Fruit fly (Drosophila melanogaster) whole organism, embryonic: Measurements from ENCODE around the gene CG42488.

Source experiments
- Antp ChIP-seq: fragments of 200-800 bp; sonication (Bioruptor generic); optimal IDR thresholded peaks from 3 replicates; lab custom pipeline; 2016; ENCODE audit warnings: missing biosample characterization, missing genetic modification characterization
- CG10366 ChIP-seq: fragments of 200-800 bp; sonication (Bioruptor generic); IDR thresholded peaks from 2 replicates; pipeline ENCODE4 v1.3.6; 2022; ENCODE audit warnings: missing biosample characterization, missing genetic modification characterization
- CG10565 ChIP-seq: fragments of 200-800 bp; sonication (Bioruptor generic); optimal IDR thresholded peaks from 3 replicates; lab custom pipeline; 2016; ENCODE audit warnings: missing biosample characterization, mild to moderate bottlenecking, missing genetic modification characterization
- CG11398 ChIP-seq: fragments of 200-800 bp; sonication (Bioruptor generic); optimal IDR thresholded peaks from 2 replicates; lab custom pipeline; 2016; ENCODE audit warnings: missing biosample characterization, missing genetic modification characterization
- CG12299 ChIP-seq: fragments of 200-800 bp; sonication (Bioruptor generic); optimal IDR thresholded peaks from 2 replicates; lab custom pipeline; 2018; ENCODE audit warnings: missing biosample characterization, mild to moderate bottlenecking, missing genetic modification characterization
- CG12769 ChIP-seq: fragments of 200-800 bp; sonication (Bioruptor generic); optimal IDR thresholded peaks from 2 replicates; lab custom pipeline; 2019; ENCODE audit warnings: missing biosample characterization, mild to moderate bottlenecking, missing genetic modification characterization, moderate library complexity
- CG14014 ChIP-seq: fragments of 200-800 bp; sonication (Bioruptor generic); IDR thresholded peaks from 2 replicates; pipeline ENCODE4 v1.3.6; 2022; ENCODE audit warnings: missing biosample characterization, missing genetic modification characterization
- CG17359 ChIP-seq: fragments of 200-800 bp; sonication (Bioruptor generic); optimal IDR thresholded peaks from 3 replicates; lab custom pipeline; 2018; ENCODE audit warnings: missing biosample characterization, mild to moderate bottlenecking, missing genetic modification characterization, moderate library complexity
- CG17385 ChIP-seq: fragments of 200-800 bp; sonication (Bioruptor generic); optimal IDR thresholded peaks from 3 replicates; lab custom pipeline; 2018; ENCODE audit warnings: missing biosample characterization, mild to moderate bottlenecking, missing genetic modification characterization
- CG18011 ChIP-seq: fragments of 200-800 bp; sonication (Bioruptor generic); optimal IDR thresholded peaks from 2 replicates; lab custom pipeline; 2017; ENCODE audit warnings: missing biosample characterization, missing genetic modification characterization, mild to moderate bottlenecking, moderate library complexity, missing genotype
- CG18599 ChIP-seq: fragments of 200-800 bp; sonication (Bioruptor generic); optimal IDR thresholded peaks from 3 replicates; lab custom pipeline; 2017; ENCODE audit warnings: missing biosample characterization, missing genetic modification characterization, mild to moderate bottlenecking, moderate library complexity, missing genetic modification reagents
- CG2199 ChIP-seq: fragments of 200-800 bp; sonication (Bioruptor generic); IDR thresholded peaks from 3 replicates; pipeline ENCODE4 v1.3.6; 2022; ENCODE audit warnings: missing biosample characterization, missing genetic modification characterization
- CG2875 ChIP-seq: fragments of 200-800 bp; sonication (Bioruptor generic); optimal IDR thresholded peaks from 2 replicates; lab custom pipeline; 2017; ENCODE audit warnings: missing biosample characterization, mild to moderate bottlenecking, missing genetic modification characterization, missing genetic modification reagents
- CG30431 ChIP-seq: fragments of 200-800 bp; sonication (Bioruptor generic); optimal IDR thresholded peaks from 2 replicates; lab custom pipeline; 2017; ENCODE audit warnings: missing biosample characterization, missing genetic modification characterization
- CG34376 ChIP-seq: fragments of 200-800 bp; sonication (Bioruptor generic); optimal IDR thresholded peaks from 2 replicates; lab custom pipeline; 2018; ENCODE audit warnings: missing biosample characterization, mild to moderate bottlenecking, missing genetic modification characterization
- CG4282 ChIP-seq: fragments of 200-800 bp; sonication (Bioruptor generic); optimal IDR thresholded peaks from 2 replicates; lab custom pipeline; 2016; ENCODE audit warnings: missing biosample characterization, missing genetic modification characterization
- CG6654 ChIP-seq: fragments of 200-800 bp; sonication (Bioruptor generic); optimal IDR thresholded peaks from 2 replicates; lab custom pipeline; 2017; ENCODE audit warnings: missing biosample characterization, mild to moderate bottlenecking, missing genetic modification characterization
- CG8089 ChIP-seq: fragments of 200-800 bp; sonication (Bioruptor generic); optimal IDR thresholded peaks from 3 replicates; lab custom pipeline; 2016; ENCODE audit warnings: missing biosample characterization, missing genetic modification characterization
- Chrac-16 ChIP-seq: fragments of 200-800 bp; sonication (Bioruptor generic); optimal IDR thresholded peaks from 3 replicates; lab custom pipeline; 2016; ENCODE audit warnings: missing biosample characterization, missing genetic modification characterization
- D19B ChIP-seq: fragments of 200-800 bp; sonication (Bioruptor generic); optimal IDR thresholded peaks from 2 replicates; lab custom pipeline; 2017; ENCODE audit warnings: missing biosample characterization, mild to moderate bottlenecking, missing genetic modification characterization
- Dek ChIP-seq: fragments of 200-800 bp; sonication (Bioruptor generic); optimal IDR thresholded peaks from 3 replicates; lab custom pipeline; 2019; ENCODE audit warnings: missing biosample characterization, mild to moderate bottlenecking, missing genetic modification characterization, moderate library complexity
- ERR ChIP-seq: fragments of 200-800 bp; sonication (Bioruptor generic); optimal IDR thresholded peaks from 2 replicates; lab custom pipeline; 2016; ENCODE audit warnings: missing biosample characterization, missing genetic modification characterization
- H15 ChIP-seq: fragments of 200-800 bp; sonication (Bioruptor generic); IDR thresholded peaks from 3 replicates; pipeline ENCODE4 v1.3.6; 2022; ENCODE audit warnings: missing biosample characterization, missing genetic modification characterization
- HLH4C ChIP-seq: fragments of 200-800 bp; sonication (Bioruptor generic); IDR thresholded peaks from 3 replicates; pipeline ENCODE4 v1.3.6; 2022; ENCODE audit warnings: missing biosample characterization, missing genetic modification characterization; ENCODE audit not compliant: partially characterized antibody
- Hr51 ChIP-seq, 2 experiments: fragments of 200-800 bp; sonication (Bioruptor generic); optimal IDR thresholded peaks; 2 replicates in 1 of 2; 3 replicates in 1 of 2; lab custom pipeline; 2016 to 2018; ENCODE audit warnings: missing biosample characterization in 2 of 2, missing genetic modification characterization in 2 of 2, mild to moderate bottlenecking in 1 of 2, moderate library complexity in 1 of 2
- Optix ChIP-seq: fragments of 200-800 bp; sonication (Bioruptor generic); IDR thresholded peaks from 3 replicates; pipeline ENCODE4 v1.3.6; 2022; ENCODE audit warnings: missing biosample characterization, missing genetic modification characterization
- Poxn ChIP-seq: fragments of 200-800 bp; sonication (Bioruptor generic); IDR thresholded peaks from 2 replicates; pipeline ENCODE4 v1.3.6; 2022; ENCODE audit warnings: missing biosample characterization, missing genetic modification characterization
- Vsx1 ChIP-seq: fragments of 200-800 bp; sonication (Bioruptor generic); optimal IDR thresholded peaks from 2 replicates; lab custom pipeline; 2017; ENCODE audit warnings: missing biosample characterization, mild to moderate bottlenecking, missing genetic modification characterization, missing genetic modification reagents
- az2 ChIP-seq: fragments of 200-800 bp; sonication (Bioruptor generic); optimal IDR thresholded peaks from 3 replicates; lab custom pipeline; 2016; ENCODE audit warnings: missing biosample characterization, missing genetic modification characterization
- bigmax ChIP-seq: fragments of 200-800 bp; sonication (Bioruptor generic); optimal IDR thresholded peaks from 2 replicates; lab custom pipeline; 2018; ENCODE audit warnings: missing biosample characterization, mild to moderate bottlenecking, missing genetic modification characterization
- bowl ChIP-seq: fragments of 200-800 bp; sonication (Bioruptor generic); IDR thresholded peaks from 2 replicates; pipeline ENCODE4 v1.3.6; 2022; ENCODE audit warnings: missing biosample characterization, missing genetic modification characterization
- chif ChIP-seq, 2 experiments: fragments of 200-800 bp; sonication (Bioruptor generic); optimal IDR thresholded peaks; 3 replicates each; lab custom pipeline; 2016; ENCODE audit warnings: missing biosample characterization in 2 of 2, missing genetic modification characterization in 2 of 2
- chm ChIP-seq: fragments of 200-800 bp; sonication (Bioruptor generic); IDR thresholded peaks from 2 replicates; pipeline ENCODE4 v1.3.6; 2022; ENCODE audit warnings: missing biosample characterization, missing genetic modification characterization
- dati ChIP-seq: fragments of 200-800 bp; sonication (Bioruptor generic); IDR thresholded peaks from 2 replicates; pipeline ENCODE4 v1.3.6; 2022; ENCODE audit warnings: missing biosample characterization, missing genetic modification characterization
- dm ChIP-seq: fragments of 200-800 bp; sonication (Bioruptor generic); optimal IDR thresholded peaks from 3 replicates; lab custom pipeline; 2016; ENCODE audit warnings: missing biosample characterization, missing genetic modification characterization
- dmrt99B ChIP-seq: fragments of 200-800 bp; sonication (Bioruptor generic); optimal IDR thresholded peaks from 2 replicates; lab custom pipeline; 2018; ENCODE audit warnings: missing biosample characterization, mild to moderate bottlenecking, missing genetic modification characterization, moderate library complexity
- fu2 ChIP-seq: fragments of 200-800 bp; sonication (Bioruptor generic); optimal IDR thresholded peaks from 2 replicates; lab custom pipeline; 2016; ENCODE audit warnings: missing biosample characterization, missing genetic modification characterization
- gfzf ChIP-seq: fragments of 200-800 bp; sonication (Bioruptor generic); optimal IDR thresholded peaks from 2 replicates; lab custom pipeline; 2016; ENCODE audit warnings: missing biosample characterization, mild to moderate bottlenecking, missing genetic modification characterization, moderate library complexity
- hkb ChIP-seq, 2 experiments: fragments of 200-800 bp in 1 of 2; fragments of >200 bp in 1 of 2; sonication (Bioruptor generic) in 1 of 2; IDR thresholded peaks in 1 of 2; optimal IDR thresholded peaks in 1 of 2; 2 replicates each; pipeline versions ENCODE4 v1.3.6 to Lab custom; 2017 to 2022; ENCODE audit warnings: missing biosample characterization in 1 of 2, missing genetic modification characterization in 1 of 2
- kay ChIP-seq: fragments of 200-800 bp; sonication (Bioruptor generic); optimal IDR thresholded peaks from 2 replicates; lab custom pipeline; 2016; ENCODE audit warnings: missing biosample characterization, missing genetic modification characterization
- mam ChIP-seq: fragments of 200-800 bp; sonication (Bioruptor generic); optimal IDR thresholded peaks from 3 replicates; lab custom pipeline; 2016; ENCODE audit warnings: missing biosample characterization, missing genetic modification characterization
- mirr ChIP-seq: fragments of 200-800 bp; sonication (Bioruptor generic); optimal IDR thresholded peaks from 3 replicates; lab custom pipeline; 2018; ENCODE audit warnings: missing biosample characterization, mild to moderate bottlenecking, missing genetic modification characterization
- pb ChIP-seq: fragments of 200-800 bp; sonication (Bioruptor generic); optimal IDR thresholded peaks from 3 replicates; lab custom pipeline; 2016; ENCODE audit warnings: missing biosample characterization, missing genetic modification characterization
- pros ChIP-seq: fragments of 200-800 bp; sonication (Bioruptor generic); optimal IDR thresholded peaks from 3 replicates; lab custom pipeline; 2019; ENCODE audit warnings: missing biosample characterization, mild to moderate bottlenecking, missing genetic modification characterization, moderate library complexity
- repo ChIP-seq: fragments of 200-800 bp; sonication (Bioruptor generic); optimal IDR thresholded peaks from 2 replicates; lab custom pipeline; 2016; ENCODE audit warnings: missing biosample characterization, missing genetic modification characterization
- sob ChIP-seq: fragments of 200-800 bp; sonication (Bioruptor generic); IDR thresholded peaks from 2 replicates; pipeline ENCODE4 v1.3.6; 2022; ENCODE audit warnings: missing biosample characterization, missing genetic modification characterization
- tap ChIP-seq: fragments of 200-800 bp; optimal IDR thresholded peaks from 3 replicates; lab custom pipeline; 2019; ENCODE audit warnings: missing biosample characterization, mild to moderate bottlenecking, missing genetic modification characterization, moderate library complexity
- tin ChIP-seq: fragments of 200-800 bp; sonication (Bioruptor generic); optimal IDR thresholded peaks from 3 replicates; lab custom pipeline; 2016; ENCODE audit warnings: missing biosample characterization, missing genetic modification characterization
- tll ChIP-seq, 2 experiments: fragments of 200-800 bp in 1 of 2; fragments of >200 bp in 1 of 2; sonication (Bioruptor generic) in 1 of 2; optimal IDR thresholded peaks; 2 replicates each; lab custom pipeline; 2017 to 2019; ENCODE audit warnings: missing biosample characterization in 2 of 2, missing genetic modification characterization in 2 of 2, mild to moderate bottlenecking in 1 of 2, moderate library complexity in 1 of 2
- trh ChIP-seq: fragments of 200-800 bp; sonication (Bioruptor generic); optimal IDR thresholded peaks from 2 replicates; lab custom pipeline; 2016; ENCODE audit warnings: missing biosample characterization, missing genetic modification characterization
- ttk ChIP-seq: fragments of 200-800 bp; sonication (Bioruptor generic); IDR thresholded peaks from 2 replicates; pipeline ENCODE4 v2.1.2; 2022; ENCODE audit warnings: missing biosample characterization, missing genetic modification characterization

CG42488 gene

dm6 chr3R:25490375-25490774, 7.5 kb downstream of the CG42488 start:
- TF ChIP-seq tll (GFP tag; optimal IDR thresholded peaks at IDR 0.05; lab: Kevin White, UChicago) (no peak), gfzf (GFP tag; lab: Kevin White, UChicago) (no peak), Hr51 (GFP tag; optimal IDR thresholded peaks at IDR 0.05; lab: Kevin White, UChicago) (peak in 1 of 2 experiments; percentile 48), dm (GFP tag; lab: Kevin White, UChicago) (no peak), CG8089 (GFP tag; lab: Kevin White, UChicago) (peak; percentile 19), CG10565 (GFP tag; lab: Kevin White, UChicago) (no peak), CG2875 (GFP tag; lab: Kevin White, UChicago) (peak; percentile 12), CG12769 (tag; lab: Kevin White, UChicago) (no peak), HLH4C (GFP tag; lab: Robert Waterston, UW) (no peak), mirr (GFP tag; lab: Kevin White, UChicago) (no peak), pros (no peak), ERR (no peak), CG12299 (no peak), Chrac-16 (GFP tag; lab: Kevin White, UChicago) (no peak), Optix (GFP tag; lab: Robert Waterston, UW) (no peak), CG6654 (peak; percentile 22), kay (GFP tag; lab: Kevin White, UChicago) (peak; percentile 60), chif (GFP tag; optimal IDR thresholded peaks at IDR 0.05; lab: Kevin White, UChicago) (no peak), CG14014 (GFP tag; lab: Robert Waterston, UW) (no peak), Vsx1 (no peak), mam (GFP tag; lab: Kevin White, UChicago) (no peak), CG18599 (peak; percentile 44), CG34376 (GFP tag; lab: Kevin White, UChicago) (no peak), hkb (optimal IDR thresholded peaks at IDR 0.05; lab: Kevin White, UChicago) (no peak), hkb (GFP tag; IDR thresholded peaks at IDR 0.05; lab: Robert Waterston, UW) (no peak), pb (no peak), bigmax (GFP tag; lab: Kevin White, UChicago) (no peak), Poxn (GFP tag; lab: Robert Waterston, UW) (no peak), CG18011 (GFP tag; lab: Kevin White, UChicago) (no peak), D19B (GFP tag; lab: Kevin White, UChicago) (peak; percentile 88), dati (no peak), CG30431 (GFP tag; lab: Kevin White, UChicago) (no peak), ttk (GFP tag; lab: Robert Waterston, UW) (no peak), dmrt99B (tag; lab: Kevin White, UChicago) (peak; percentile 36), H15 (GFP tag; lab: Robert Waterston, UW) (no peak), chm (no peak), CG2199 (GFP tag; lab: Robert Waterston, UW) (no peak), fu2 (no peak), CG17359 (tag; lab: Kevin White, UChicago) (peak; percentile 35), CG11398 (GFP tag; lab: Kevin White, UChicago) (no peak), CG17385 (no peak), CG10366 (GFP tag; lab: Robert Waterston, UW) (peak; percentile 24), repo (GFP tag; lab: Kevin White, UChicago) (no peak), az2 (GFP tag; lab: Kevin White, UChicago) (peak; percentile 19), Antp (GFP tag; lab: Kevin White, UChicago) (no peak), bowl (GFP tag; lab: Robert Waterston, UW) (no peak), tap (tag; lab: Kevin White, UChicago) (peak; percentile 20), trh (no peak), tin (GFP tag; lab: Kevin White, UChicago) (no peak), sob (GFP tag; lab: Robert Waterston, UW) (no peak), CG4282 (no peak), Dek (no peak)
